Fruit fly (Drosophila melanogaster) whole organism, pupa: ENCODE measurements around the gene CG9673.

ENCODE experiments used
- CG32121 ChIP-seq: fragments of 200-800 bp; sonication (Bioruptor generic); IDR thresholded peaks from 2 replicates; pipeline ENCODE4 v1.3.6; 2022; ENCODE audit warnings: missing biosample characterization, missing genetic modification characterization
- D1 ChIP-seq: fragments of 200-800 bp; sonication (Bioruptor generic); optimal IDR thresholded peaks from 2 replicates; lab custom pipeline; 2018; ENCODE audit warnings: missing biosample characterization, mild to moderate bottlenecking, missing genetic modification characterization, moderate library complexity
- Snoo ChIP-seq: fragments of 200-800 bp; sonication (Bioruptor generic); optimal IDR thresholded peaks from 3 replicates; lab custom pipeline; 2017; ENCODE audit warnings: missing biosample characterization, mild to moderate bottlenecking, missing genetic modification characterization, inconsistent platforms
- fd96Ca ChIP-seq: fragments of 200-800 bp; sonication (Bioruptor generic); IDR thresholded peaks from 3 replicates; pipeline ENCODE4 v1.3.6; 2022; ENCODE audit warnings: missing biosample characterization, missing genetic modification characterization
- gl ChIP-seq: fragments of 200-800 bp; sonication (Bioruptor generic); optimal IDR thresholded peaks from 2 replicates; lab custom pipeline; 2018; ENCODE audit warnings: missing biosample characterization, mild to moderate bottlenecking, missing genetic modification characterization

- TF ChIP-seq Snoo (tag; lab: Kevin White, UChicago) (no peak), D1 (tag; lab: Kevin White, UChicago) (no peak), gl (no peak), CG32121 (GFP tag; lab: Robert Waterston, UW) (no peak), fd96Ca (GFP tag; lab: Robert Waterston, UW) (no peak)
Measured at dm6 chrX:16749324-16749723, 45.6 kb upstream of the CG9673 start.
